Worm (Caenorhabditis elegans) whole organism, L4/young adult: ENCODE data around the gene Y43F8B.10.

Experiments used
- W03F9.2 ChIP-seq: fragments of 150-350 bp; optimal IDR thresholded peaks from 2 replicates; lab custom pipeline; 2014; ENCODE audit warnings: missing biosample characterization, missing genetic modification characterization
- dao-5 ChIP-seq: sonication (generic microtip); optimal IDR thresholded peaks from 2 replicates; lab custom pipeline; 2016; ENCODE audit warnings: missing genotype, missing genetic modification characterization, moderate library complexity, missing compliant biosample characterization
- him-1 ChIP-seq: sonication (generic microtip); optimal IDR thresholded peaks from 2 replicates; lab custom pipeline; 2016; ENCODE audit warnings: missing genotype, missing genetic modification reagents, missing genetic modification characterization, missing compliant biosample characterization

DNA sequence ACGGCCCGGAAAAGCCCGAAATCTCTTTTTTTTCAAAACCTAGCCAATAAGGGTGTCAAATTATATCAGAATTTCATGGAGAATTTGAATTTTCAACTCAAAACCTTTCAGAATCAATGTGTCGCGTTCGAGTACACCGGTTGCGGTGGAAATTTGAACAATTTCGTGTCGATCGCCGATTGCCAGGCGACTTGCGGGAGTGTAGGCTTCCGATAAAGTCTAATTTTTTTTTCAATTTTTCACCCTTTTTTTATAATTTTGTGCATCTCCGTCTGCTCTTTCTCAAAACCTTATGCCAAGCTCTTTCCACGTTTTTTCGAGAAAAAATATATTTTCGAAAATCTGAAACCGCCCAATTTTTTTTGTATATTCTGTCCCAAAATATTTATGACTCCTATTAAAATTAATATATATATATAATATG, 45.3 kb downstream of the Y43F8B.10 start:
- TF ChIP-seq dao-5 (tag; lab: Kevin White, UChicago) (no peak), him-1 (tag; lab: Kevin White, UChicago) (no peak), W03F9.2 (tag; lab: Kevin White, UChicago) (no peak)
